Fruit fly (Drosophila melanogaster): ENCODE measurements around the gene asun.

The asun gene

dm6 chr3R:16238016-16238710 lies 25.9 kb upstream of the asun start (continued):
- TF ChIP-seq achi (GFP tag; optimal IDR thresholded peaks at IDR 0.05) (peak; percentile 32), CG10631 (GFP tag; optimal IDR thresholded peaks at IDR 0.05) (peak; percentile 49), esn (GFP tag; optimal IDR thresholded peaks at IDR 0.05) (peak; percentile 48), Ets21C (GFP tag; optimal IDR thresholded peaks at IDR 0.05) (peak; percentile 1), CG6792 (GFP tag; optimal IDR thresholded peaks at IDR 0.05) (peak; percentile 9), fkh (GFP tag; optimal IDR thresholded peaks at IDR 0.05) (no peak), net (GFP tag; optimal IDR thresholded peaks at IDR 0.05) (peak; percentile 15), ss (GFP tag; optimal IDR thresholded peaks at IDR 0.05) (no peak), CG1621 (tag; optimal IDR thresholded peaks at IDR 0.05) (no peak), CG11762 (GFP tag; optimal IDR thresholded peaks at IDR 0.05; ENCODE audit: insufficient read depth) (peak; percentile 1), Eip93F (GFP tag; optimal IDR thresholded peaks at IDR 0.05) (no peak), CG10669 (GFP tag; optimal IDR thresholded peaks at IDR 0.05) (peak; percentile 29), CG6276 (GFP tag; optimal IDR thresholded peaks at IDR 0.05) (no peak), Blimp-1 (GFP tag; optimal IDR thresholded peaks at IDR 0.05) (no peak), CG7368 (GFP tag; optimal IDR thresholded peaks at IDR 0.05) (peak; percentile 22), svp (GFP tag) (peak; percentile 99), pdm3 (GFP tag; optimal IDR thresholded peaks at IDR 0.05) (peak; percentile 53), Lpt (GFP tag; optimal IDR thresholded peaks at IDR 0.05) (no peak), CG8632 (GFP tag; optimal IDR thresholded peaks at IDR 0.05) (peak; percentile 40), CG31627 (GFP tag; optimal IDR thresholded peaks at IDR 0.05) (peak; percentile 37), eg (GFP tag; IDR thresholded peaks at IDR 0.05) (no peak)

dm6 chr3R:16239304-16239703 lies 24.8 kb upstream of the asun start:
- no peak for TF ChIP-seq Hr4 (GFP tag; optimal IDR thresholded peaks at IDR 0.05)
- no peak for TF ChIP-seq fkh (GFP tag; optimal IDR thresholded peaks at IDR 0.05)
- no peak for TF ChIP-seq achi (GFP tag; optimal IDR thresholded peaks at IDR 0.05)
- peak; percentile 10 for TF ChIP-seq vri (GFP tag; optimal IDR thresholded peaks at IDR 0.05)

- peak; percentile 61 for TF ChIP-seq Eip78C (GFP tag)
- TF ChIP-seq CG4318 (GFP tag; optimal IDR thresholded peaks at IDR 0.05): no peak
- TF ChIP-seq achi (GFP tag; optimal IDR thresholded peaks at IDR 0.05): no peak
- TF ChIP-seq CG11902 (GFP tag; optimal IDR thresholded peaks at IDR 0.05): no peak
- peak; percentile 73 for TF ChIP-seq vri (GFP tag; optimal IDR thresholded peaks at IDR 0.05)
- peak; percentile 39 for TF ChIP-seq CG1621 (tag; optimal IDR thresholded peaks at IDR 0.05)
- no peak for TF ChIP-seq Ets21C (GFP tag; optimal IDR thresholded peaks at IDR 0.05)
- TF ChIP-seq dac (GFP tag; optimal IDR thresholded peaks at IDR 0.05): no peak
- TF ChIP-seq spab (GFP tag; optimal IDR thresholded peaks at IDR 0.05): no peak
- no peak for TF ChIP-seq CG10669 (GFP tag; optimal IDR thresholded peaks at IDR 0.05)
- TF ChIP-seq Eip75B (GFP tag; optimal IDR thresholded peaks at IDR 0.05): no peak
- no peak for TF ChIP-seq Sox15 (GFP tag; optimal IDR thresholded peaks at IDR 0.05)
- peak; percentile 36 for TF ChIP-seq esn (GFP tag; optimal IDR thresholded peaks at IDR 0.05)
- TF ChIP-seq Hr4 (GFP tag; optimal IDR thresholded peaks at IDR 0.05): no peak
- peak; percentile 76 for TF ChIP-seq svp (GFP tag)
- no peak for TF ChIP-seq CG6276 (GFP tag; optimal IDR thresholded peaks at IDR 0.05)
- no peak for TF ChIP-seq Met (GFP tag; optimal IDR thresholded peaks at IDR 0.05)
- peak; percentile 36 for TF ChIP-seq cyc (GFP tag; optimal IDR thresholded peaks at IDR 0.05)
- TF ChIP-seq ss (GFP tag; optimal IDR thresholded peaks at IDR 0.05): peak in 1 of 2 experiments; percentile 18
- peak; percentile 27 for TF ChIP-seq Hr39 (GFP tag; optimal IDR thresholded peaks at IDR 0.05)
- TF ChIP-seq CG6808 (GFP tag; optimal IDR thresholded peaks at IDR 0.05): no peak
- TF ChIP-seq pdm3 (GFP tag; optimal IDR thresholded peaks at IDR 0.05): no peak
- no peak for TF ChIP-seq Hr38 (GFP tag; optimal IDR thresholded peaks at IDR 0.05)
- no peak for TF ChIP-seq CG3032 (tag; optimal IDR thresholded peaks at IDR 0.05)
- TF ChIP-seq lz (GFP tag; optimal IDR thresholded peaks at IDR 0.05): peak; percentile 8
- no peak for TF ChIP-seq OdsH (GFP tag; optimal IDR thresholded peaks at IDR 0.05)
- TF ChIP-seq Smox (GFP tag; optimal IDR thresholded peaks at IDR 0.05): no peak
- TF ChIP-seq dsx (GFP tag; optimal IDR thresholded peaks at IDR 0.05; ENCODE audit: poor library complexity, severe bottlenecking): peak; percentile 37
- no peak for TF ChIP-seq net (GFP tag; optimal IDR thresholded peaks at IDR 0.05)
- TF ChIP-seq fd59A (GFP tag; optimal IDR thresholded peaks at IDR 0.05): no peak
These were observed 23.5 kb upstream of the asun start for dm6 chr3R:16240478-16241101.
